Fruit fly (Drosophila melanogaster): ENCODE measurements around the gene sima.

The sima gene

DNA sequence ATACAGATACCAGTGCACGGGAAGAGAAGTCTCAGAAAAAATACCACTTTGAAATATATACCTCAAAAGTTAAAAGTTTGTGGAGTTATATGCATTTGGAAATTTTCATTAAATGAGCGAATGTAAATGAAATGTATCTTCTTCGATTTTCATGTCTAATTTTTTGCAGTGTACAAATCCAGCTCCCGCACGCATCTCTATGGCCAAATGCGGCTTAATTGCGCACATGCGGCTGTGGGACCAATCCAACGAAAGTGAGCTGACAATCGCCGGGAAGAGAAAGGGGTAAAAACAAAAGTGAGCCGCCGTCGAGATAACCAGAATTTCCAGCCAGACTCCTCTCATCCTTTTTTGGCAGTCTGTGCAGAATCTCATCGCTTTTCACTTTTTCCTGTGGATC lies 106.1 kb downstream of the sima start (continued):
- TF ChIP-seq CG6854 (GFP tag; optimal IDR thresholded peaks at IDR 0.05) (peak; percentile 56), fkh (GFP tag; optimal IDR thresholded peaks at IDR 0.05) (no peak), CG15336 (GFP tag; IDR thresholded peaks at IDR 0.05) (peak; percentile 89), CG4318 (GFP tag; optimal IDR thresholded peaks at IDR 0.05) (peak; percentile 71), Lpt (GFP tag; optimal IDR thresholded peaks at IDR 0.05) (peak; percentile 80), CG3919 (GFP tag; optimal IDR thresholded peaks at IDR 0.05) (peak; percentile 73), Hr38 (GFP tag; optimal IDR thresholded peaks at IDR 0.05) (no peak), CG7368 (GFP tag; optimal IDR thresholded peaks at IDR 0.05) (no peak), CG31627 (GFP tag; optimal IDR thresholded peaks at IDR 0.05) (no peak), dsx (GFP tag; optimal IDR thresholded peaks at IDR 0.05; ENCODE audit: poor library complexity, severe bottlenecking) (no peak), Ets96B (tag; optimal IDR thresholded peaks at IDR 0.05) (peak; percentile 4), acj6 (GFP tag; optimal IDR thresholded peaks at IDR 0.05) (peak; percentile 31), pdm3 (GFP tag; optimal IDR thresholded peaks at IDR 0.05) (peak; percentile 57), achi (GFP tag; optimal IDR thresholded peaks at IDR 0.05) (peak; percentile 64), CG6792 (GFP tag; optimal IDR thresholded peaks at IDR 0.05) (peak; percentile 37), Sox14 (GFP tag; optimal IDR thresholded peaks at IDR 0.05) (peak; percentile 26), CG11294 (GFP tag; IDR thresholded peaks at IDR 0.05) (peak; percentile 42; the same call in 1 of the 2 replicates), salr (GFP tag; optimal IDR thresholded peaks at IDR 0.05) (peak in 1 of 2 experiments; percentile 64), Hr4 (GFP tag; optimal IDR thresholded peaks at IDR 0.05) (peak; percentile 89), eg (GFP tag; IDR thresholded peaks at IDR 0.05) (peak; percentile 89), vri (GFP tag; optimal IDR thresholded peaks at IDR 0.05) (no peak), esn (GFP tag; optimal IDR thresholded peaks at IDR 0.05) (peak; percentile 13), Blimp-1 (GFP tag; optimal IDR thresholded peaks at IDR 0.05) (peak; percentile 95), Sox15 (GFP tag; optimal IDR thresholded peaks at IDR 0.05) (no peak), lz (GFP tag; optimal IDR thresholded peaks at IDR 0.05) (peak; percentile 29), CG8319 (GFP tag; optimal IDR thresholded peaks at IDR 0.05) (no peak)

DNA sequence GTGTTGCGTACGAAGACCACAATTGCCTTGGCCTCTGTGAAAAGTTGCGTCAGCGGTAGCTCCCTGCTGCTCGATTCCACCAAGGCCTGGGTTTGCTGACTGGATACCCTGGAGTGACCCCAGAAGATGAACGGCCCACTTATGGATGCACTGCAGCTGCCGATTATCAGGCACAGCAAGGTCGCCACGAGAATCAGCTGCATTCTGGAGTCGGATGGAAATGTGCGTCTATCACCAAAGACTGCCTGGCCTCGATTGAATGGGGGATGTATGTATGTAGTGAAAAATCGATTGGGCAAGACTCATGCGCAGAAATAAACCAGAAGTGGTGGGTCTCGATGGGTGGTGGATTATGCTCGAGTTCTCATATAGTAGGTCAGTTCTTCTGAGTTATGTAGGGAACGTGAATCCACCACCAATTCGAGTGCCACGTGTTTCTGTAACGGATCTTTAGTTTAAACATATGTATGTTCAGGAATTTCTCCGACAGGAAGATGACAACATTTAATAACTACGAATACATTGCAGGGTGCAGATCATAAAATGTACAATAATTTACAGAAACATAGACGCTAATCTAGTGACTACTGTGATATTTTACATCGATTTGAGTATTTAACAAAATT lies 108.2 kb downstream of the sima start, which contains the start of gene VhaAC45RP:
Gene VhaAC45RP (minus strand): TSS at position 261 of the 626 bp plus-strand sequence.
- TF ChIP-seq net (GFP tag; optimal IDR thresholded peaks at IDR 0.05) = no peak

DNA sequence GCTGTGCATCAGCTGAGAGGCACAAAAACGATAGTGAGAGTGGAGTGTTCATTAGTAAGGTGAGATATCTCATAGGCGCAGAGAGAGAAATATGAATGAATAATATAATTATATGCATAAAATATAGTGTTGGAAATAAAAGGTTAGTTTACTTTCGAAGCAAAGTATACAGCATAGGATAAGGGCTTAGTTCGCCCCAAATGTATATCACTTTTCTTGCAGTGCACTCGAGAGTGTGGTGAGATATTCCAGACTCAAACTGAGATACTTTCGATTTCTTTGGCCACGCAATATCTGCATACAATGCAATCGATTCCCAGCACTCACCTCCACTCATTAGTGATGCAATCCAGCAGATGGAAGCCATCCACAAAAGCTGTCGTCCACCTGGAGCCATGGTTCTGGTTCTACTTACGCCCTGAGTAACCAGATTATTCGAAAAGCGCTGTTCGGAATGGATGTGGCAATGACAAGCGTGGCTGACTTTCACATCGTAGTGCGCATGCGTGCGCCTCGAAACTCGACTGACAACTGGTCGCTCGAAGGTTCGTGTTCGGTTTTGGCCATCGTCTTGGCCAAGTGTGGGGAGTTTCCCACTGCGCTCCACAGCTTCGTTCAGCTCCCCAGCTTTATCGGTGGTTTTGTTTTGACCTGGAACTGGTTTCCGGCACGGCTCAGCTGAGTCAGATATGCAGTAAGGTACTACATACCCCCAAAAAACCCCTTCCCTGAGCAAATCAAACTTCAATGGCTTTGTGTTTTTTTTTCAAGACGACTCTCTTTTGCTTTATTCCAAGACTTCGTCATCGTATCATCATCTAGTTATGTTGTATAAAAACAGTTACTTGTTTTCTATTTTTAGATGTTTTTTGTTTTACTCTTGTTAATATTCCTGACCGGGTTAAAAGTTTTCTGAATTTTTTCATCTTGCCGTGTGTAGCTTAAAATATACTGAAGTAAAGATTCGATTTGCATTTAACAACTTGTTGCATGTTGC lies 112.9 kb downstream of the sima start, which contains the start of gene Rsod:
Gene Rsod (minus strand): TSS at position 537 of the 997 bp plus-strand sequence.
- TF ChIP-seq spab (GFP tag; optimal IDR thresholded peaks at IDR 0.05) = peak; percentile 65
- peak; percentile 84 for TF ChIP-seq dac (GFP tag; optimal IDR thresholded peaks at IDR 0.05)
- peak; percentile 45 for TF ChIP-seq CG1621 (tag; optimal IDR thresholded peaks at IDR 0.05)
- peak; percentile 86 for TF ChIP-seq CG11294 (GFP tag; IDR thresholded peaks at IDR 0.05)
- TF ChIP-seq CG8119 (GFP tag; IDR thresholded peaks at IDR 0.05) = peak; percentile 94
- TF ChIP-seq Met (GFP tag; optimal IDR thresholded peaks at IDR 0.05) = peak; percentile 79
- TF ChIP-seq topi (GFP tag; optimal IDR thresholded peaks at IDR 0.05) = peak; percentile 80
- TF ChIP-seq Hr38 (GFP tag; optimal IDR thresholded peaks at IDR 0.05) = no peak
- peak; percentile 70 for TF ChIP-seq CG31627 (GFP tag; optimal IDR thresholded peaks at IDR 0.05)
- TF ChIP-seq CG10631 (GFP tag; optimal IDR thresholded peaks at IDR 0.05) = peak; percentile 90
- TF ChIP-seq ss (GFP tag; optimal IDR thresholded peaks at IDR 0.05) = peak; percentile 17 to 50
- TF ChIP-seq Eip78C (GFP tag) = peak; percentile 96
- peak; percentile 61 to 85 for TF ChIP-seq salr (GFP tag; optimal IDR thresholded peaks at IDR 0.05)
- TF ChIP-seq Eip93F (GFP tag; optimal IDR thresholded peaks at IDR 0.05) = peak; percentile 68
- TF ChIP-seq CG8319 (GFP tag; optimal IDR thresholded peaks at IDR 0.05) = peak; percentile 7
- peak; percentile 99 for TF ChIP-seq Blimp-1 (GFP tag; optimal IDR thresholded peaks at IDR 0.05)
- TF ChIP-seq CG6808 (GFP tag; optimal IDR thresholded peaks at IDR 0.05) = peak; percentile 21
- TF ChIP-seq Sox102F (GFP tag; optimal IDR thresholded peaks at IDR 0.05) = peak; percentile 76
- no peak for TF ChIP-seq CG9139 (GFP tag; optimal IDR thresholded peaks at IDR 0.05)
- TF ChIP-seq esn (GFP tag; optimal IDR thresholded peaks at IDR 0.05) = peak; percentile 83
- peak; percentile 45 for TF ChIP-seq fd59A (GFP tag; optimal IDR thresholded peaks at IDR 0.05)
- peak; percentile 90 for TF ChIP-seq Lpt (GFP tag; optimal IDR thresholded peaks at IDR 0.05)
- peak; percentile 70 for TF ChIP-seq Eip75B (GFP tag; optimal IDR thresholded peaks at IDR 0.05)
- peak; percentile 82 for TF ChIP-seq Sox14 (GFP tag; optimal IDR thresholded peaks at IDR 0.05)
- peak; percentile 83 for TF ChIP-seq Gug (GFP tag; IDR thresholded peaks at IDR 0.05)
- peak; percentile 92 for TF ChIP-seq CG3919 (GFP tag; optimal IDR thresholded peaks at IDR 0.05)
- peak; percentile 58 for TF ChIP-seq CG11902 (GFP tag; optimal IDR thresholded peaks at IDR 0.05)
